Worm (Caenorhabditis elegans) whole organism, L1 larva: ENCODE results near the gene Y54F10BM.9.

Experiments
- alr-1 ChIP-seq: fragments of 200-800 bp; sonication (Bioruptor generic); optimal IDR thresholded peaks from 2 replicates; lab custom pipeline; 2018; ENCODE audit warnings: borderline replicate concordance, mild to moderate bottlenecking, missing genetic modification characterization, missing compliant biosample characterization
- irx-1 ChIP-seq: sonication (generic microtip); optimal IDR thresholded peaks from 2 replicates; lab custom pipeline; 2016; ENCODE audit warnings: missing genetic modification characterization, missing compliant biosample characterization
- mep-1 ChIP-seq: fragments of 150-350 bp; optimal IDR thresholded peaks from 2 replicates; lab custom pipeline; 2014; ENCODE audit warnings: missing biosample characterization, missing genetic modification characterization
- sptf-1 ChIP-seq: fragments of 150-350 bp; optimal IDR thresholded peaks from 2 replicates; lab custom pipeline; 2014; ENCODE audit warnings: missing biosample characterization, missing genetic modification characterization
- unc-62 ChIP-seq: fragments of 150-350 bp; optimal IDR thresholded peaks from 2 replicates; lab custom pipeline; 2014; ENCODE audit warnings: missing biosample characterization, missing genetic modification reagents, missing genetic modification characterization

DNA sequence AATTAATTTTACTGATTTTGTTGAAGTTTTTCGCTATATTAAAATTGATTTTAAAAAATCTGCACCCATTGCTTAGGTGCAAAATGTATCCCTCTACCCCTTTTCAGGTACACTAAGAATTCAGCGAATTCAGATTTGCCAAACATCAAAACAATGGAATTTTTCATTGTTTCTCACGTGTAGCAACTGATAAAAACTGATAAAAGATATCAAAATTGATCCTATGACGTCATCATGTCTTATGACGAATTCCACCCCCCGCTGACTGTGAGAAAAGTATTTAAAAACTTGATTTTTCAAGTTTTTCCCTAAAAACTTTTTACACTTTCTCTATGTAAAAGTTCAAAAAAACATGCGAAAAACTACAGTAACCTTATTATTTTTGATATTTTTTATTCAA is 24.2 kb downstream of the Y54F10BM.9 start, which contains the start of gene Y54F10BM.22:
- TF ChIP-seq irx-1 (no peak), mep-1 (tag; lab: Kevin White, UChicago) (no peak), sptf-1 (tag; lab: Kevin White, UChicago) (no peak), unc-62 (no peak), alr-1 (tag; lab: Kevin White, UChicago) (no peak)
